Worm (Caenorhabditis elegans) whole organism, L3 larva: ENCODE measurements around the gene srbc-10.

Experiments used
- R02D3.7 ChIP-seq: fragments of 150-350 bp; optimal IDR thresholded peaks from 2 replicates; lab custom pipeline; 2014; ENCODE audit warnings: missing biosample characterization, missing genetic modification characterization
- ZK546.5 ChIP-seq: sonication (generic microtip); optimal IDR thresholded peaks from 2 replicates; lab custom pipeline; 2017; ENCODE audit warnings: missing biosample characterization, missing genetic modification characterization
- aly-2 ChIP-seq: fragments of 150-350 bp; optimal IDR thresholded peaks from 2 replicates; lab custom pipeline; 2014; ENCODE audit warnings: missing biosample characterization, missing genetic modification characterization
- ama-1 ChIP-seq: fragments of 150-350 bp; optimal IDR thresholded peaks from 2 replicates; lab custom pipeline; 2018
- ceh-16 ChIP-seq: sonication (generic microtip); optimal IDR thresholded peaks from 2 replicates; lab custom pipeline; 2017; ENCODE audit warnings: missing biosample characterization, missing genetic modification characterization
- ceh-28 ChIP-seq: fragments of 150-350 bp; optimal IDR thresholded peaks from 2 replicates; lab custom pipeline; 2014; ENCODE audit warnings: missing biosample characterization, missing genetic modification reagents, missing genetic modification characterization
- ceh-9 ChIP-seq: sonication (generic microtip); optimal IDR thresholded peaks from 2 replicates; lab custom pipeline; 2018; ENCODE audit warnings: missing biosample characterization, missing genetic modification characterization
- egl-27 ChIP-seq: sonication (generic microtip); optimal IDR thresholded peaks from 4 replicates; lab custom pipeline; 2017; ENCODE audit warnings: missing biosample characterization, missing genetic modification reagents, missing genetic modification characterization
- egl-5 ChIP-seq: fragments of 150-350 bp; optimal IDR thresholded peaks from 2 replicates; lab custom pipeline; 2017; ENCODE audit warnings: missing biosample characterization, missing genetic modification reagents, missing genetic modification characterization, inconsistent platforms
- elt-1 ChIP-seq: fragments of 150-350 bp; optimal IDR thresholded peaks from 2 replicates; lab custom pipeline; 2014; ENCODE audit warnings: missing biosample characterization, missing genetic modification characterization
- eor-1 ChIP-seq, 2 experiments: fragments of 150-350 bp; optimal IDR thresholded peaks; 2 replicates each; lab custom pipeline; 2014 to 2018; ENCODE audit warnings: missing biosample characterization in 2 of 2, missing genetic modification characterization in 2 of 2
- fkh-10 ChIP-seq: sonication (generic microtip); optimal IDR thresholded peaks from 2 replicates; lab custom pipeline; 2017; ENCODE audit warnings: missing biosample characterization, missing genetic modification reagents, missing genetic modification characterization
- fos-1 ChIP-seq: fragments of 150-350 bp; optimal IDR thresholded peaks from 2 replicates; lab custom pipeline; 2014; ENCODE audit warnings: missing biosample characterization, missing genetic modification characterization
- hmg-11 ChIP-seq: sonication (generic microtip); optimal IDR thresholded peaks from 2 replicates; lab custom pipeline; 2016; ENCODE audit warnings: missing genetic modification characterization, missing compliant biosample characterization
- jun-1 ChIP-seq: fragments of 150-350 bp; optimal IDR thresholded peaks from 2 replicates; lab custom pipeline; 2014; ENCODE audit warnings: missing biosample characterization, missing genetic modification reagents, missing genetic modification characterization
- mdl-1 ChIP-seq: fragments of 150-350 bp; optimal IDR thresholded peaks from 2 replicates; lab custom pipeline; 2014; ENCODE audit warnings: missing biosample characterization, missing genetic modification characterization
- mml-1 ChIP-seq: fragments of 150-350 bp; sonication (generic microtip); optimal IDR thresholded peaks from 3 replicates; lab custom pipeline; 2014; ENCODE audit warnings: missing biosample characterization, missing genetic modification characterization
- nfya-1 ChIP-seq: sonication (generic microtip); optimal IDR thresholded peaks from 2 replicates; lab custom pipeline; 2017; ENCODE audit warnings: missing genetic modification characterization, mild to moderate bottlenecking, missing compliant biosample characterization, antibody characterized with exemption, moderate library complexity; ENCODE audit not compliant: insufficient read depth
- nhr-11 ChIP-seq: fragments of 150-350 bp; optimal IDR thresholded peaks from 2 replicates; lab custom pipeline; 2014; ENCODE audit warnings: missing biosample characterization, missing genetic modification characterization
- nhr-23 ChIP-seq: fragments of 150-350 bp; optimal IDR thresholded peaks from 2 replicates; lab custom pipeline; 2014; ENCODE audit warnings: missing biosample characterization, missing genetic modification reagents, missing genetic modification characterization
- nhr-237 ChIP-seq: fragments of 150-350 bp; optimal IDR thresholded peaks from 2 replicates; lab custom pipeline; 2014; ENCODE audit warnings: missing biosample characterization, missing genetic modification characterization
- nhr-25 ChIP-seq: sonication (generic microtip); optimal IDR thresholded peaks from 2 replicates; lab custom pipeline; 2017; ENCODE audit warnings: missing biosample characterization, missing genetic modification characterization
- nhr-43 ChIP-seq: sonication (generic microtip); optimal IDR thresholded peaks from 2 replicates; lab custom pipeline; 2016; ENCODE audit warnings: mild to moderate bottlenecking, missing genetic modification characterization, missing compliant biosample characterization; ENCODE audit not compliant: poor library complexity, severe bottlenecking
- nhr-67 ChIP-seq: fragments of 150-350 bp; optimal IDR thresholded peaks from 2 replicates; lab custom pipeline; 2014; ENCODE audit warnings: missing biosample characterization, missing genetic modification characterization
- nhr-76 ChIP-seq: fragments of 150-350 bp; sonication (generic microtip); optimal IDR thresholded peaks from 5 replicates; lab custom pipeline; 2014; ENCODE audit warnings: missing biosample characterization, missing genetic modification characterization
- nhr-77 ChIP-seq: fragments of 150-350 bp; optimal IDR thresholded peaks from 2 replicates; lab custom pipeline; 2014; ENCODE audit warnings: missing biosample characterization, missing genetic modification characterization
- pha-4 ChIP-seq: fragments of 150-350 bp; optimal IDR thresholded peaks from 2 replicates; lab custom pipeline; 2014; ENCODE audit warnings: missing biosample characterization, missing genetic modification reagents, missing genetic modification characterization
- pqm-1 ChIP-seq: fragments of 150-350 bp; optimal IDR thresholded peaks from 2 replicates; lab custom pipeline; 2017; ENCODE audit warnings: missing biosample characterization, missing genetic modification characterization, inconsistent platforms
- skn-1 ChIP-seq: fragments of 150-350 bp; optimal IDR thresholded peaks from 2 replicates; lab custom pipeline; 2014; ENCODE audit warnings: missing biosample characterization, missing genetic modification characterization
- snpc-4 ChIP-seq: fragments of 150-350 bp; optimal IDR thresholded peaks from 2 replicates; lab custom pipeline; 2014; ENCODE audit warnings: missing biosample characterization, missing genetic modification characterization
- unc-39 ChIP-seq: sonication (generic microtip); optimal IDR thresholded peaks from 4 replicates; lab custom pipeline; 2017; ENCODE audit warnings: missing biosample characterization, missing genetic modification characterization
- unc-62 ChIP-seq: fragments of 150-350 bp; sonication (generic microtip); optimal IDR thresholded peaks from 4 replicates; lab custom pipeline; 2014; ENCODE audit warnings: missing biosample characterization, missing genetic modification reagents, missing genetic modification characterization
- zag-1 ChIP-seq: fragments of 150-350 bp; optimal IDR thresholded peaks from 2 replicates; lab custom pipeline; 2014; ENCODE audit warnings: missing biosample characterization, missing genetic modification characterization
- ztf-11 ChIP-seq: fragments of 150-350 bp; optimal IDR thresholded peaks from 2 replicates; lab custom pipeline; 2014; ENCODE audit warnings: missing biosample characterization, missing genetic modification characterization

srbc-10 gene

DNA sequence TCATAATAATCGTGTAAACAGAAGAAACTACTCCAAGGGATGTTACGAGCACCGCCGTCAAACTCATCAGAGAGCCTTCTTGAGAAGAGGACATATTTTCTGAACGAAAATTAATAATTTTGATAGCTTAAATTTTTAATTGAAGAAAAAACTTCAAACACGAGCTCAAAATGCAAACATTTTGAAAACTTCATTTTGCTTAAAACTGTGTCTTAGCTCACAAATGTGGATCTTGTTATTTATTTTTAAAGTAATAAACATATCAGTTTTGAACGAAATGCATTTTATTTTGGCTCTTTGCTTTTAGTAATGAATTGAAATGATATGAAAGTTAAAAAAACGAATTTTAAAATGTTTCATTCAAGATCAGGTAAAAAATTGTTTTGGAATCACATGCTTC lies 5.3 kb downstream of the srbc-10 start, which contains the start of gene srbc-7:
TSS of gene srbc-7 (minus strand) at position 101 of the 400 bp plus-strand sequence.
- TF ChIP-seq nfya-1 (tag; lab: Kevin White, UChicago) (no peak), ZK546.5 (tag; lab: Kevin White, UChicago) (no peak), nhr-11 (no peak), pqm-1 (tag; lab: Kevin White, UChicago) (no peak), egl-5 (tag; lab: Kevin White, UChicago) (no peak), fos-1 (tag; lab: Kevin White, UChicago) (no peak), egl-27 (tag; lab: Kevin White, UChicago) (no peak), ceh-16 (no peak), elt-1 (tag; lab: Kevin White, UChicago) (no peak), jun-1 (no peak), snpc-4 (tag; lab: Kevin White, UChicago) (no peak), nhr-67 (tag; lab: Kevin White, UChicago) (no peak), aly-2 (tag; lab: Kevin White, UChicago) (no peak), ama-1 (lab: Kevin White, UChicago) (no peak)

DNA sequence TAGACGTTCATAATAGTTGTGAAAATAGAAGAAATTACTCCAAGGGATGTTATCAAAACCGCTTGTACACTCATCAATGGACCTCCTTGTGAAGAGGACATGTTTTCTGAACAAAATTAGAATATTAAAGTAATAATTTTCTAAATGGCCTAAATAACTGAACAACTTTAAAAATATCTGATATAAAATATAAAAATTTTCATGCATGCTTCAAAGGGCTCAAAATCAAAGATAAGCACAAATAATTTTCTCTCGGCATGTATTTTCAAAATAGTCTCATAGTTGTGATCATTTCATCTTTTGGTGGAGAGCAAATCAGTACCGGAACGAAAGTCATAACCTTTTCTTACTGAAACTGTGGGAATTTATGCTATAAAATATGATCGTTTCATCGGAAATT lies 7.8 kb downstream of the srbc-10 start, which contains the start of gene srbc-8:
TSS of gene srbc-8 (minus strand) at position 101 of the 400 bp plus-strand sequence.
- TF ChIP-seq mdl-1 (tag; lab: Kevin White, UChicago): no peak
- TF ChIP-seq, all 47 proteins: peak for 0

DNA sequence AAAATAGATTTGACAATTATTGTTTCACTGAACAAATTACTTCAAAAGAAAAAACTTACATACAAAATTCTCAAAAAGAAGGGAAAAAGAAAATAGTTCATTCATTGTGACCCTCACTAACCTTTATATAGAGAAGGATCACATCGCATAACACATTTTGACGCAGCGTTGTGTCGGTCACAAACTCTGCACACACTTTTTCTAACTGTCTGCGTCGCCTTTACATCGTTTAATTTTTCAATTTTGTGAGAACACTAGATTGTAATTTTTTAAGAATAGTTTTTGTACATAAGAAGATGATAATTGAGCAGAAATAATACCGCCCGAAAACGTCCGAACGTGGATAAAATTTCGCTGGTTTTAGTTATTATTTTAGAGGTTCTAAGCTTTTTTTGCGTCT lies 11.9 kb downstream of the srbc-10 start, which contains the start of gene C18B10.6:
TSS of gene C18B10.6 (minus strand) at position 101 of the 400 bp plus-strand sequence.
- TF ChIP-seq jun-1: no peak
- TF ChIP-seq unc-39 (tag; lab: Kevin White, UChicago): no peak
- TF ChIP-seq skn-1 (tag; lab: Kevin White, UChicago): no peak

DNA sequence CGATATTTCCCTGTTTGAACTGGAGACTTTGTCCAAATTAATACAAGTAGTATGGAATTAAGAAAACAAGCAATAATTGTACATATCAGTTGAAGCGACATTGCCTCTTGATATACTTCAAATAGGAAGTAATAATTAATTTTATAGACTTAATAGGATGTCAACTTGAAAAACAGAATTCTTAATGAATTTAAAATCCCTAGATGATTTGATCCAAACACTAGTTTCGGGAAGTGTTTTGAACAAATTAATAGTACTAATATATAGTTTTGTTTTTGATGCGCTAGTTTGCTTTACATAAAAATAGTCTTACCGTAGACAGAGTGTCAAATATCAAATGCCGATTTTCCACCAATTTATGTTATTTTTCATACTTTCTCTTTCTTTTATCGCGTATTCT lies 14.4 kb downstream of the srbc-10 start, which contains the start of gene str-190:
TSS of gene str-190 (minus strand) at position 101 of the 400 bp plus-strand sequence.
- no peak for TF ChIP-seq unc-62 (GFP tag; lab: Kevin White, UChicago)
- TF ChIP-seq egl-27 (tag; lab: Kevin White, UChicago): no peak
- no peak for TF ChIP-seq nhr-23 (tag; lab: Kevin White, UChicago)
- TF ChIP-seq ztf-11: no peak
- TF ChIP-seq mdl-1 (tag; lab: Kevin White, UChicago): no peak
- no peak for TF ChIP-seq nhr-76 (tag; lab: Kevin White, UChicago)
- no peak for TF ChIP-seq R02D3.7 (tag; lab: Kevin White, UChicago)
- no peak for TF ChIP-seq mml-1 (tag; lab: Kevin White, UChicago)
- no peak for TF ChIP-seq zag-1 (tag; lab: Kevin White, UChicago)

DNA sequence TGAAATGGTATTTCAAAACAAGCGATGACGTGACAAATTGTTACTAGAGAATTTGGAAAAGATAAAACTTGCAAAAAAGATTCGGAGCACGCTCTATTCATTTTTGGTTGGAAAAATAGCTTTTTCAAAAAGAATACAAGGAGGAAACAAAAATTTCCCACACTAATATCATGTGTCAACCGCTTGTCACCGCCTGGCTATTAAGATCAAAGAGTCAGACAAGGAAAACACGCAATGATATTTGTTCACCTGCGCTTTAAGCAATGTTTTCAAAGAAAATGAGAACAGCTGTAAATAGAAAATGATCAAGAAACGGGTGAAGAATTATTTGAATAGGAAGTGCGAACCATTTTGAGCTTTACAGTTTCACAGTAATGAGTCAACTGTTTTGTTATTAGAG lies 16.1 kb downstream of the srbc-10 start, which contains the start of gene srh-125:
TSS of gene srh-125 (minus strand) at position 101 of the 400 bp plus-strand sequence.
- no peak for TF ChIP-seq eor-1 (tag; optimal IDR thresholded peaks at IDR 0.05; lab: Kevin White, UChicago)
- no peak for TF ChIP-seq egl-5 (tag; lab: Kevin White, UChicago)
- TF ChIP-seq ceh-28: no peak
- no peak for TF ChIP-seq ceh-9
- TF ChIP-seq unc-62 (GFP tag; lab: Kevin White, UChicago): no peak
- no peak for TF ChIP-seq elt-1 (tag; lab: Kevin White, UChicago)
- TF ChIP-seq nhr-237 (tag; lab: Kevin White, UChicago): no peak
- TF ChIP-seq hmg-11: no peak
- TF ChIP-seq snpc-4 (tag; lab: Kevin White, UChicago): no peak
- no peak for TF ChIP-seq nfya-1 (tag; lab: Kevin White, UChicago)
- no peak for TF ChIP-seq egl-27 (tag; lab: Kevin White, UChicago)
- TF ChIP-seq pqm-1 (tag; lab: Kevin White, UChicago): no peak
- TF ChIP-seq nhr-25 (tag; lab: Kevin White, UChicago): no peak
- TF ChIP-seq zag-1 (tag; lab: Kevin White, UChicago): no peak
- no peak for TF ChIP-seq R02D3.7 (tag; lab: Kevin White, UChicago)
- no peak for TF ChIP-seq ztf-11
- TF ChIP-seq nhr-77 (tag; lab: Kevin White, UChicago): no peak

DNA sequence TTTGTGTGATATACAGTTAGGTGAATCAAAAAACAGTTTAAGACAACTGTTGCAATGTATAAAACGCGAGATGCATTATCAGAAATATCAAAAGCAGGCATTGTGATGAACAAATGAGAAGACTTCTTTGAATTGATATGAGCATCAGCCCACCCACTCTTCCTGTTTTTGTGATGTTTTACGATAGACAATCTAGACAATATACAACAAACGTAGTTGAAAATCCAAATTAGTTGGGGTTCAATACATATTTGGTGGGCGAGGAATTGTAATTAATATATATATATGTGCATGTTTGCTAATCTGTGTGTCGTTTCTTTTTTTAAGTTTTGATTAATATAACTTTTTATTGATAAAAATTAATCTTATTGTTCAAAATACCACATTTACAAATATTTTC lies 20.0 kb downstream of the srbc-10 start, which contains the start of gene str-28:
TSS of gene str-28 (minus strand) at position 101 of the 400 bp plus-strand sequence.
- TF ChIP-seq ZK546.5 (tag; lab: Kevin White, UChicago) (no peak), pha-4 (no peak), hmg-11 (no peak), unc-62 (GFP tag; lab: Kevin White, UChicago) (no peak), pqm-1 (tag; lab: Kevin White, UChicago) (no peak), fos-1 (tag; lab: Kevin White, UChicago) (no peak), ztf-11 (no peak), ceh-16 (no peak), ama-1 (lab: Kevin White, UChicago) (no peak), ceh-28 (no peak), nhr-43 (tag; lab: Kevin White, UChicago) (no peak), egl-27 (tag; lab: Kevin White, UChicago) (no peak), fkh-10 (GFP tag; lab: Kevin White, UChicago) (no peak)
